Worm (Caenorhabditis elegans) whole organism, L3 larva: ENCODE data around the gene dars-2.

Experiments
- ceh-82 ChIP-seq: fragments of 150-350 bp; optimal IDR thresholded peaks from 2 replicates; lab custom pipeline; 2014; ENCODE audit warnings: missing biosample characterization, missing genetic modification characterization
- lsy-12 ChIP-seq: sonication (generic microtip); optimal IDR thresholded peaks from 2 replicates; lab custom pipeline; 2016; ENCODE audit warnings: mild to moderate bottlenecking, missing genetic modification characterization, missing compliant biosample characterization
- snpc-4 ChIP-seq: fragments of 150-350 bp; optimal IDR thresholded peaks from 2 replicates; lab custom pipeline; 2014; ENCODE audit warnings: missing biosample characterization, missing genetic modification characterization

- TF ChIP-seq lsy-12, result no peak
- TF ChIP-seq ceh-82 (tag; lab: Kevin White, UChicago), result no peak
- no peak for TF ChIP-seq snpc-4
Measured at ce11 chrV:12025683-12026082, 22.9 kb upstream of the dars-2 start.
